Worm (Caenorhabditis elegans): ENCODE measurements around the gene slc-17.1.

ce11 chrX:17422593-17422992, 42.1 kb downstream of the slc-17.1 start:
- TF ChIP-seq nhr-11 (tag; optimal IDR thresholded peaks at IDR 0.05) = no peak
- no peak for TF ChIP-seq elt-2 (tag; optimal IDR thresholded peaks at IDR 0.05)
- TF ChIP-seq sdc-2 (tag; optimal IDR thresholded peaks at IDR 0.05) = no peak
